Worm (Caenorhabditis elegans): ENCODE results near the gene C27A2.7.

ce11 chrII:5049865-5050342, 21.3 kb downstream of the C27A2.7 start, which contains the start of gene F33G12.6:
- no peak for TF ChIP-seq unc-62 (GFP tag; optimal IDR thresholded peaks at IDR 0.05)
- TF ChIP-seq pha-4 (tag; optimal IDR thresholded peaks at IDR 0.05), result no peak
- TF ChIP-seq ceh-27 (GFP tag; optimal IDR thresholded peaks at IDR 0.05), result no peak
- TF ChIP-seq ztf-3 (GFP tag; optimal IDR thresholded peaks at IDR 0.05), result no peak
- TF ChIP-seq snpc-4 (GFP tag; optimal IDR thresholded peaks at IDR 0.05), result no peak
- TF ChIP-seq snpc-4 (tag; optimal IDR thresholded peaks at IDR 0.05), result no peak
- TF ChIP-seq nhr-90 (tag; optimal IDR thresholded peaks at IDR 0.05), result no peak
- no peak for TF ChIP-seq chd-7 (tag; optimal IDR thresholded peaks at IDR 0.05)
- TF ChIP-seq mes-4 (tag; optimal IDR thresholded peaks at IDR 0.05), result no peak
- no peak for TF ChIP-seq snpc-1.3 (tag; optimal IDR thresholded peaks at IDR 0.05; ENCODE audit: insufficient read depth)
- no peak for TF ChIP-seq ets-4 (GFP tag; optimal IDR thresholded peaks at IDR 0.05)
- TF ChIP-seq madf-3 (GFP tag; IDR thresholded peaks at IDR 0.05), result no peak

Data from whole organism, young adult.